Fruit fly (Drosophila melanogaster) whole organism, embryonic: Measurements from ENCODE around the gene CG1161.

Source experiments
- Abd-B ChIP-seq: fragments of 200-800 bp; sonication (Bioruptor generic); optimal IDR thresholded peaks from 2 replicates; lab custom pipeline; 2018; ENCODE audit warnings: missing biosample characterization, mild to moderate bottlenecking, missing genetic modification characterization, moderate library complexity
- B-H1 ChIP-seq: fragments of 200-800 bp; sonication (Bioruptor generic); IDR thresholded peaks from 3 replicates; pipeline ENCODE4 v1.3.6; 2022; ENCODE audit warnings: missing biosample characterization, missing genetic modification characterization
- CG11398 ChIP-seq: fragments of 200-800 bp; sonication (Bioruptor generic); optimal IDR thresholded peaks from 2 replicates; lab custom pipeline; 2016; ENCODE audit warnings: missing biosample characterization, missing genetic modification characterization
- CG12219 ChIP-seq: fragments of 200-800 bp; sonication (Bioruptor generic); optimal IDR thresholded peaks from 3 replicates; lab custom pipeline; 2018; ENCODE audit warnings: missing biosample characterization, mild to moderate bottlenecking, missing genetic modification characterization
- CG13123 ChIP-seq: fragments of 200-800 bp; sonication (Bioruptor generic); optimal IDR thresholded peaks from 2 replicates; lab custom pipeline; 2016; ENCODE audit warnings: missing biosample characterization, missing genetic modification characterization
- CG14441 ChIP-seq: fragments of 200-800 bp; sonication (Bioruptor generic); IDR thresholded peaks from 2 replicates; pipeline ENCODE4 v1.3.6; 2022; ENCODE audit warnings: missing biosample characterization, missing genetic modification characterization
- CG14710 ChIP-seq: fragments of 200-800 bp; sonication (Bioruptor generic); optimal IDR thresholded peaks from 3 replicates; lab custom pipeline; 2019; ENCODE audit warnings: missing biosample characterization, mild to moderate bottlenecking, missing genetic modification characterization, moderate library complexity
- CG17186 ChIP-seq: fragments of 200-800 bp; sonication (Bioruptor generic); optimal IDR thresholded peaks from 3 replicates; lab custom pipeline; 2017; ENCODE audit warnings: missing biosample characterization, missing genetic modification reagents, missing genetic modification characterization
- CG17385 ChIP-seq: fragments of 200-800 bp; sonication (Bioruptor generic); optimal IDR thresholded peaks from 3 replicates; lab custom pipeline; 2018; ENCODE audit warnings: missing biosample characterization, mild to moderate bottlenecking, missing genetic modification characterization
- CG17829 ChIP-seq: fragments of 200-800 bp; optimal IDR thresholded peaks from 2 replicates; lab custom pipeline; 2019; ENCODE audit warnings: missing biosample characterization, mild to moderate bottlenecking, missing genetic modification characterization, moderate library complexity
- CG17912 ChIP-seq: fragments of 200-800 bp; sonication (Bioruptor generic); optimal IDR thresholded peaks from 2 replicates; lab custom pipeline; 2018; ENCODE audit warnings: missing biosample characterization, mild to moderate bottlenecking, missing genetic modification characterization
- CG1792 ChIP-seq: fragments of 200-800 bp; sonication (Bioruptor generic); optimal IDR thresholded peaks from 2 replicates; lab custom pipeline; 2016; ENCODE audit warnings: missing biosample characterization, missing genetic modification characterization
- CG18262 ChIP-seq: fragments of 200-800 bp; optimal IDR thresholded peaks from 3 replicates; lab custom pipeline; 2019; ENCODE audit warnings: missing biosample characterization, mild to moderate bottlenecking, missing genetic modification characterization, moderate library complexity
- CG18476 ChIP-seq: fragments of 200-800 bp; sonication (Bioruptor generic); optimal IDR thresholded peaks from 2 replicates; lab custom pipeline; 2016; ENCODE audit warnings: missing biosample characterization, mild to moderate bottlenecking, missing genetic modification characterization
- CG30020 ChIP-seq: fragments of 200-800 bp; optimal IDR thresholded peaks from 2 replicates; lab custom pipeline; 2019; ENCODE audit warnings: missing biosample characterization, mild to moderate bottlenecking, missing genetic modification characterization, moderate library complexity
- CG31365 ChIP-seq: fragments of 200-800 bp; sonication (Bioruptor generic); optimal IDR thresholded peaks from 2 replicates; lab custom pipeline; 2018; ENCODE audit warnings: missing biosample characterization, mild to moderate bottlenecking, missing genetic modification characterization
- CG31441 ChIP-seq: fragments of 200-800 bp; sonication (Bioruptor generic); IDR thresholded peaks from 2 replicates; pipeline ENCODE4 v1.3.6; 2022; ENCODE audit warnings: missing biosample characterization, missing genetic modification characterization
- CG34224 ChIP-seq: fragments of 200-800 bp; sonication (Bioruptor generic); IDR thresholded peaks from 3 replicates; pipeline ENCODE4 v1.3.6; 2022; ENCODE audit warnings: missing biosample characterization, missing genetic modification characterization; ENCODE audit not compliant: partially characterized antibody
- CG3726 ChIP-seq: fragments of 200-800 bp; sonication (Bioruptor generic); IDR thresholded peaks from 3 replicates; pipeline ENCODE4, ENCODE4 v1.3.6; 2022; ENCODE audit warnings: missing biosample characterization, missing genetic modification characterization
- CG4360 ChIP-seq: fragments of 200-800 bp; sonication (Bioruptor generic); IDR thresholded peaks from 2 replicates; pipeline ENCODE4 v1.3.6; 2022; ENCODE audit warnings: missing biosample characterization, missing genetic modification characterization
- CG5245 ChIP-seq: fragments of 200-800 bp; sonication (Bioruptor generic); optimal IDR thresholded peaks from 3 replicates; lab custom pipeline; 2016; ENCODE audit warnings: missing biosample characterization, missing genetic modification characterization
- CG6272 ChIP-seq: fragments of 200-800 bp; sonication (Bioruptor generic); IDR thresholded peaks from 2 replicates; pipeline ENCODE4 v1.3.6; 2022; ENCODE audit warnings: missing biosample characterization, missing genetic modification characterization
- CG7556 ChIP-seq: fragments of 200-800 bp; sonication (Bioruptor generic); optimal IDR thresholded peaks from 2 replicates; lab custom pipeline; 2017; ENCODE audit warnings: missing biosample characterization, mild to moderate bottlenecking, missing genetic modification characterization
- CG7987 ChIP-seq: fragments of 200-800 bp; sonication (Bioruptor generic); optimal IDR thresholded peaks from 2 replicates; lab custom pipeline; 2018; ENCODE audit warnings: missing biosample characterization, mild to moderate bottlenecking, missing genetic modification characterization, moderate library complexity
- Chrac-16 ChIP-seq: fragments of 200-800 bp; sonication (Bioruptor generic); optimal IDR thresholded peaks from 3 replicates; lab custom pipeline; 2016; ENCODE audit warnings: missing biosample characterization, missing genetic modification characterization
- Ets97D ChIP-seq: fragments of 200-800 bp; sonication (Bioruptor generic); optimal IDR thresholded peaks from 3 replicates; lab custom pipeline; 2016; ENCODE audit warnings: missing biosample characterization, missing genetic modification characterization
- GATAe ChIP-seq: fragments of 200-800 bp; sonication (Bioruptor generic); conservative IDR thresholded peaks from 2 replicates; pipeline ENCODE4 v1.3.6; 2022; ENCODE audit warnings: missing biosample characterization, missing genetic modification characterization
- Hey ChIP-seq: fragments of 200-800 bp; sonication (Bioruptor generic); optimal IDR thresholded peaks from 3 replicates; lab custom pipeline; 2018; ENCODE audit warnings: missing biosample characterization, mild to moderate bottlenecking, missing genetic modification characterization
- Jarid2 ChIP-seq: fragments of 200-800 bp; sonication (Bioruptor generic); optimal IDR thresholded peaks from 3 replicates; lab custom pipeline; 2017; ENCODE audit warnings: mild to moderate bottlenecking, missing biosample characterization, missing genetic modification reagents, missing genetic modification characterization
- MESR4 ChIP-seq: fragments of 200-800 bp; sonication (Bioruptor generic); optimal IDR thresholded peaks from 2 replicates; lab custom pipeline; 2018; ENCODE audit warnings: missing biosample characterization, mild to moderate bottlenecking, missing genetic modification characterization, moderate library complexity
- Scr ChIP-seq: fragments of 200-800 bp; sonication (Bioruptor generic); IDR thresholded peaks from 2 replicates; pipeline ENCODE4 v1.3.6; 2022; ENCODE audit warnings: missing biosample characterization, missing genetic modification characterization; ENCODE audit not compliant: partially characterized antibody
- Trl ChIP-seq, 3 experiments: fragments of >200 bp in 2 of 3; fragments of 200-800 bp in 1 of 3; sonication (Bioruptor generic) in 1 of 3; optimal IDR thresholded peaks; 2 replicates in 1 of 3; 3 replicates in 2 of 3; lab custom pipeline; 2016 to 2017; ENCODE audit warnings: missing biosample characterization in 1 of 3, missing genetic modification characterization in 1 of 3
- Usf ChIP-seq: fragments of 200-800 bp; sonication (Bioruptor generic); optimal IDR thresholded peaks from 2 replicates; lab custom pipeline; 2017; ENCODE audit warnings: missing genotype, missing biosample characterization, missing genetic modification characterization
- ato ChIP-seq: fragments of 200-800 bp; sonication (Bioruptor generic); IDR thresholded peaks from 2 replicates; pipeline ENCODE4 v1.3.6; 2022; ENCODE audit warnings: missing biosample characterization, missing genetic modification characterization; ENCODE audit not compliant: partially characterized antibody
- bsh ChIP-seq, 2 experiments: fragments of 200-800 bp; sonication (Bioruptor generic); optimal IDR thresholded peaks; 2 replicates each; lab custom pipeline; 2017 to 2018; ENCODE audit warnings: mild to moderate bottlenecking in 2 of 2, missing biosample characterization in 2 of 2, missing genetic modification characterization in 2 of 2, moderate library complexity in 1 of 2
- cg ChIP-seq: fragments of 200-800 bp; sonication (Bioruptor generic); optimal IDR thresholded peaks from 3 replicates; lab custom pipeline; 2019; ENCODE audit warnings: missing biosample characterization, mild to moderate bottlenecking, missing genetic modification characterization, moderate library complexity
- chm ChIP-seq: fragments of 200-800 bp; sonication (Bioruptor generic); IDR thresholded peaks from 2 replicates; pipeline ENCODE4 v1.3.6; 2022; ENCODE audit warnings: missing biosample characterization, missing genetic modification characterization
- croc ChIP-seq: fragments of 200-800 bp; sonication (Bioruptor generic); conservative IDR thresholded peaks from 3 replicates; pipeline ENCODE4 v1.3.6; 2022; ENCODE audit warnings: missing biosample characterization, missing genetic modification characterization
- dpn ChIP-seq, 2 experiments: fragments of 200-800 bp; sonication (Bioruptor generic); optimal IDR thresholded peaks; 3 replicates each; lab custom pipeline; 2016; ENCODE audit warnings: missing biosample characterization in 2 of 2, missing genetic modification characterization in 2 of 2
- ind ChIP-seq: fragments of 200-800 bp; sonication (Bioruptor generic); optimal IDR thresholded peaks from 3 replicates; lab custom pipeline; 2016; ENCODE audit warnings: missing biosample characterization, missing genetic modification characterization
- klu ChIP-seq: fragments of 200-800 bp; sonication (Bioruptor generic); IDR thresholded peaks from 2 replicates; pipeline ENCODE4 v1.3.6; 2022; ENCODE audit warnings: missing biosample characterization, missing genetic modification characterization
- onecut ChIP-seq: fragments of 200-800 bp; sonication (Bioruptor generic); IDR thresholded peaks from 2 replicates; pipeline ENCODE4 v1.3.6; 2022; ENCODE audit warnings: missing biosample characterization, missing genetic modification characterization
- phol ChIP-seq: fragments of 200-800 bp; sonication (Bioruptor generic); optimal IDR thresholded peaks from 3 replicates; lab custom pipeline; 2018; ENCODE audit warnings: missing biosample characterization, mild to moderate bottlenecking, missing genetic modification characterization, moderate library complexity
- row ChIP-seq: fragments of 200-800 bp; sonication (Bioruptor generic); IDR thresholded peaks from 3 replicates; pipeline ENCODE4 v1.3.6; 2022; ENCODE audit warnings: missing biosample characterization, missing genetic modification characterization
- sima ChIP-seq: fragments of 200-800 bp; sonication (Bioruptor generic); optimal IDR thresholded peaks from 2 replicates; lab custom pipeline; 2016; ENCODE audit warnings: missing biosample characterization, missing genetic modification characterization
- sna ChIP-seq: fragments of 200-800 bp; sonication (Bioruptor generic); IDR thresholded peaks from 2 replicates; pipeline ENCODE4 v1.3.6; 2022; ENCODE audit warnings: missing biosample characterization, missing genetic modification characterization; ENCODE audit not compliant: partially characterized antibody
- tx ChIP-seq: fragments of 200-800 bp; sonication (Bioruptor generic); optimal IDR thresholded peaks from 2 replicates; lab custom pipeline; 2016; ENCODE audit warnings: missing biosample characterization, missing genetic modification characterization
- usp ChIP-seq: fragments of >200 bp; optimal IDR thresholded peaks from 2 replicates; lab custom pipeline; 2017; ENCODE audit warnings: missing biosample characterization, missing genetic modification characterization
- wor ChIP-seq: fragments of 200-800 bp; sonication (Bioruptor generic); IDR thresholded peaks from 2 replicates; pipeline ENCODE4 v1.3.6; 2022; ENCODE audit warnings: missing biosample characterization, missing genetic modification characterization
- zen ChIP-seq: fragments of 200-800 bp; sonication (Bioruptor generic); optimal IDR thresholded peaks from 3 replicates; lab custom pipeline; 2018; ENCODE audit warnings: missing biosample characterization, mild to moderate bottlenecking, missing genetic modification characterization, moderate library complexity
- zen2 ChIP-seq: fragments of 200-800 bp; sonication (Bioruptor generic); IDR thresholded peaks from 3 replicates; pipeline ENCODE4 v1.3.6; 2022; ENCODE audit warnings: missing biosample characterization, missing genetic modification characterization; ENCODE audit not compliant: partially characterized antibody

Gene CG1161

DNA sequence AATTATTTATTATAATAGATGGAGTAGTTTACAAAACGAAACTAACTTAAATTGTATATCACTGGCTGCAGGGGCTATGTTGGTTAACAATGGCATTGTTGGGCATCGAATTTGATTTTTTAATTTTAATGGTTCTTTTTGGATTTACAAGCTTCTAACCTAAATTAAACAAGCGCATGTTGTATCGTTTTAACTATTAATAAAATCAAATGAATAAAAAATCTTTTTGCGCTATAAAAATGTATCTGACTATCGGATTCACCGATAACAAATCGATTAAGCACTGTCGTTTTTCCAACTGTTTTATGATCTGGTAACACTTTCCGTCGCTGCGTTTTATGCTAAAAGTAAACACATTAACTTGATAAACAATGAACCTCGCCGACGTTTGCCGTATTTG is 19.8 kb downstream of the CG1161 start, which contains the start of the genes hd and CG14667 (continued):
- TF ChIP-seq sima (GFP tag; lab: Kevin White, UChicago) (no peak), GATAe (GFP tag; lab: Robert Waterston, UW) (no peak), MESR4 (GFP tag; lab: Kevin White, UChicago) (no peak), CG18262 (no peak), B-H1 (GFP tag; lab: Robert Waterston, UW) (no peak), croc (GFP tag; lab: Robert Waterston, UW) (no peak), klu (GFP tag; lab: Robert Waterston, UW) (no peak), Scr (GFP tag; lab: Robert Waterston, UW) (peak; percentile 58), onecut (GFP tag; lab: Robert Waterston, UW) (no peak), CG14441 (GFP tag; lab: Robert Waterston, UW) (no peak), CG7987 (no peak), CG14710 (tag; lab: Kevin White, UChicago) (peak; percentile 46), dpn (GFP tag; optimal IDR thresholded peaks at IDR 0.05; lab: Kevin White, UChicago) (no peak), CG17829 (tag; lab: Kevin White, UChicago) (peak; percentile 36), CG17385 (GFP tag; lab: Kevin White, UChicago) (no peak), zen (tag; lab: Kevin White, UChicago) (no peak), Chrac-16 (no peak), CG17186 (GFP tag; lab: Kevin White, UChicago) (peak; percentile 69), Hey (tag; lab: Kevin White, UChicago) (no peak), CG17912 (no peak), CG1792 (GFP tag; lab: Kevin White, UChicago) (no peak), Abd-B (GFP tag; lab: Kevin White, UChicago) (peak; percentile 35), phol (tag; lab: Kevin White, UChicago) (peak; percentile 21), sna (GFP tag; lab: Robert Waterston, UW) (peak; percentile 66; the same call in 1 of the 2 replicates), Trl (optimal IDR thresholded peaks at IDR 0.05; lab: Kevin White, UChicago) (no peak), Trl (GFP tag; optimal IDR thresholded peaks at IDR 0.05; lab: Kevin White, UChicago) (no peak), CG34224 (peak; percentile 59; the same call in 2 of the 3 replicates), CG4360 (no peak), CG7556 (GFP tag; lab: Kevin White, UChicago) (no peak), CG30020 (peak; percentile 45), CG31365 (tag; lab: Kevin White, UChicago) (no peak), tx (GFP tag; lab: Kevin White, UChicago) (no peak), CG18476 (GFP tag; lab: Kevin White, UChicago) (no peak), CG3726 (GFP tag; lab: Robert Waterston, UW) (no peak), CG11398 (GFP tag; lab: Kevin White, UChicago) (no peak), Ets97D (GFP tag; lab: Kevin White, UChicago) (peak; percentile 23), chm (no peak), CG5245 (GFP tag; lab: Kevin White, UChicago) (no peak), wor (GFP tag; lab: Robert Waterston, UW) (no peak), row (GFP tag; lab: Robert Waterston, UW) (0 out of 3 replicates have a peak, but pooled peaks have one; percentile 42), bsh (GFP tag; optimal IDR thresholded peaks at IDR 0.05; lab: Kevin White, UChicago) (no peak), Usf (GFP tag; lab: Kevin White, UChicago) (no peak), CG6272 (GFP tag; lab: Robert Waterston, UW) (no peak), cg (GFP tag; lab: Kevin White, UChicago) (no peak), usp (GFP tag; lab: Kevin White, UChicago) (no peak), CG31441 (GFP tag; lab: Robert Waterston, UW) (no peak), Jarid2 (GFP tag; lab: Kevin White, UChicago) (no peak), zen2 (GFP tag; lab: Robert Waterston, UW) (peak; percentile 17; the same call in 1 of the 3 replicates), ato (GFP tag; lab: Robert Waterston, UW) (no peak), CG12219 (GFP tag; lab: Kevin White, UChicago) (no peak), ind (GFP tag; lab: Kevin White, UChicago) (no peak), CG13123 (no peak)
